Worm (Caenorhabditis elegans) whole organism, L4/young adult: ENCODE measurements around the gene W07G1.7.

Source experiments
- W03F9.2 ChIP-seq: fragments of 150-350 bp; optimal IDR thresholded peaks from 2 replicates; lab custom pipeline; 2014; ENCODE audit warnings: missing biosample characterization, missing genetic modification characterization
- dao-5 ChIP-seq: sonication (generic microtip); optimal IDR thresholded peaks from 2 replicates; lab custom pipeline; 2016; ENCODE audit warnings: missing genotype, missing genetic modification characterization, moderate library complexity, missing compliant biosample characterization
- him-1 ChIP-seq: sonication (generic microtip); optimal IDR thresholded peaks from 2 replicates; lab custom pipeline; 2016; ENCODE audit warnings: missing genotype, missing genetic modification reagents, missing genetic modification characterization, missing compliant biosample characterization

The W07G1.7 gene

ce11 chrII:13924909-13925308 lies 41.2 kb downstream of the W07G1.7 start, which contains the start of gene mltn-5:
TSS of gene mltn-5 (plus strand) at chrII:13925209.
- TF ChIP-seq W03F9.2, result no peak
- no peak for TF ChIP-seq dao-5
- TF ChIP-seq him-1 (tag; lab: Kevin White, UChicago), result no peak

DNA sequence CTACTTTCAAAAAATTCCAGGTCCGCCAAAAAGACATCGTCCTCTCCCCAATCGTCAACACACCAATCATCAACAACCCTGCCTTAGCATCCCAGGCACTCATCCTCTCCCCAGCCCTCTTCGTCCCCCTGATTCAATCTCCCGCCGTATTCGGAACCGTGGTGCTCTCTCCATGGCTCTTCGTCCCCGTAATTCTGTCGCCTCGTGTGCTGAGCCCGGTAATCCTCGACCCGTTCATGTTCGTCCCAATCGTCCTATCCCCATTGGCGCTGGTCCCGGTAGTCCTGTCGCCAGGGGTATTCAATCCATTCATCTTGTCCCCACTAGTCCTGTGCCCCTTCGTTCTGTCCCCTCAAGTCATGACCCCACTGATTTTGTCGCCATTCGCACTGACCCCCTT lies 47.0 kb downstream of the W07G1.7 start:
- no peak for TF ChIP-seq him-1 (tag; lab: Kevin White, UChicago)
- no peak for TF ChIP-seq dao-5

- no peak for TF ChIP-seq him-1 (tag; lab: Kevin White, UChicago)
- no peak for TF ChIP-seq dao-5
- no peak for TF ChIP-seq W03F9.2
Measured at ce11 chrII:13916040-13916439, 50.1 kb downstream of the W07G1.7 start, which contains the start of gene mltn-3. TSS of gene mltn-3 (plus strand) at chrII:13916340.
